Fruit fly (Drosophila melanogaster) ovary, adult (tissue): ENCODE measurements around the gene CG6415.

ENCODE experiments used
- CG17801 ChIP-seq: fragments of 200-800 bp; optimal IDR thresholded peaks from 2 replicates; lab custom pipeline; 2019; ENCODE audit warnings: missing biosample characterization, mild to moderate bottlenecking, missing genetic modification characterization, moderate library complexity; ENCODE audit not compliant: partially characterized antibody

Gene CG6415

DNA sequence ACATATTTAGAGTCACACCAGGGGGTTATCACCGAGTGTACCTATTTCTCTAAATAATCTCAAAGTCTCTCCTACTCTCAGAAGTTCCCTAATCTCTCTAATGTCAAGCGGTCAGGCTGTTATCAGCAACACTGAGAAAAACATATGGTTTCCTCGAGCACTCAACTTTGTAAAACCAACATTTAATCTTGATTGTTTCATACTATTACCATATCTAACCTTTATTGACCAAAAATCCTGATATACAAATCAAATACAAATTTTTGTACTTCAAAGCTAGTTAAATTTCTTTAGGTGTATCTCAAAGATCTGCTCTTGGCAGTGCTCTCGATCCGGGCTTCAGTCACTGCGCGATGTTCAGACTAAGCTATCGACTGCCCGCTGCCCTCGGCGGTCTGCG, at the start of gene CG6415:
TSS of gene CG6415 (plus strand) at position 341 of the 400 bp plus-strand sequence.
- TF ChIP-seq CG17801 = no peak

- no peak for TF ChIP-seq CG17801
Measured at dm6 chr2L:10654520-10654919, 48.9 kb upstream of the CG6415 start.

DNA sequence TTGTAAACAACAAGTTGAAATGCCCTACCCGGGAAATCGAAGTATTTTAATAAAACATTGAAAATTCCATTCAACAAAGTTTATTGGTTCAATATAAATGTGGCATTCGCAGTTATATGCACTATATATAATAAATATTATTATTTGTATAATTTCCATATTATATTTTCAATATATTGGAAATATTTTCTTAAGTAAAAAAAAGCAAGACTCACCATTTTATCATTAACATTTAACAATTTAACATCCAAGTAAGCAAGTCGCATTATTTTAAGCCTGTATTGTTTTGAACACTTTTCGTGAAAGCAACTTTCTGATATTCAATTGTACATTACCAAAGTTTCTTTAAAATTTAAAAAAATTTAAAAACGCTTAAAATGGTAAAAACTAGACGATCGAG, 45.4 kb upstream of the CG6415 start, which contains the start of gene CG45690:
TSS of gene CG45690 (plus strand) at position 301 of the 400 bp plus-strand sequence.
- no peak for TF ChIP-seq CG17801

DNA sequence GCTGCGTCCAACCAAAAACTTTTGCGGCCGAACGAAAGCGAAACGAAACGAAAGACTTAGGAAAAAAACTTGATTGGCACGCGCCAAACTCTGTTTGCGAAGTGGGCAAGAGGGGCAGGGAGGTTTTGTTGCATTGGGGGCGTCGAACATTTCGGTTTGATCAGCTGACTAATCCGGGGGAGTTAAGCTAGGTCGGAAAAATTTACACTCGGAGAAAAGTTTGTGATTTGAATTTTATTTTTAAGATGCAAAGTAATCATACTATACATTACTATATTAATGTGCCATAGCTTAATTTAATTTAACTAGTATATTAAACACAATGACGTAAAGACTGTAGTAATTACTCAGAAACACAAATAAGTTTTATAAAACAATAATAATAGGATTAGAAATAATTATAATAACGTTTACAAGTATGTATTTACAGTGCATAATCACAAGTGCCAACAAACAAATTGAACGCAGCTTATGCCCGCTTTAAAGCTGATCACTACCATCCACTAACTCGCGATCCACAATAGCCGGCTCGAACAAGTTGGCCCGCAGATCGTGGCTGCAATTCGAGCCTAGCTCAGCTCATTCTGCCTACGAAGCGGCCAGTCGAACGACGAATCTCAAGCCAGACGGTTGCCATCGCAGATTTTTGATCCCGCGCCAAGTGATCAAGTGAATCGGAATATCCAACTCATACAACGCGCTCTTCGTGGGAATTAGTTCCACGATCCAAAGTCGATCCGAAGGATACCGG, 41.8 kb upstream of the CG6415 start, which contains the start of gene CG31871:
TSS of gene CG31871 (plus strand) at position 592 of the 751 bp plus-strand sequence.
- no peak for TF ChIP-seq CG17801

- TF ChIP-seq CG17801 = no peak
Measured at dm6 chr2L:10665603-10666002, 37.8 kb upstream of the CG6415 start.

DNA sequence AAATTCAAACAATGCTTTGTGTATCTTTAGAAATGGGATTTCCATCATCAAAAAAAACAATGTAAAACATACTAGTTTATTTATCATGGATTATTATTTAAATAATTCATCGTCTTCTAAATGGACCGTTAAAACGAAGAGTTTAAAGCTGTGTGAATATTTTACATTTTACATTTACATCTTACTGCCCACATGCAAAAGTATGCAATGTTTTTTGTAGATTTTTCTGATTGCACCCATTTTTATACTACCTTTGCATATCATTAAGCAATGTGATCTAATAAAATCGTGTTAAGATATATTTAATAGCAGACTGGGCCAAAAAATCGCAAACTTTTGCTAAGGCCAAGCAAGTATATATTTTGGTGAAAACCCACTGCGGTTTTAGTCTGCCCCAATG, 31.9 kb upstream of the CG6415 start:
- no peak for TF ChIP-seq CG17801

dm6 chr2L:10672989-10673388, 30.4 kb upstream of the CG6415 start:
- TF ChIP-seq CG17801 = no peak

- no peak for TF ChIP-seq CG17801
Measured at dm6 chr2L:10676933-10677714, 26.3 kb upstream of the CG6415 start, which contains the start of gene CG17104. Gene CG17104 (plus strand): TSS chr2L:10677198.

DNA sequence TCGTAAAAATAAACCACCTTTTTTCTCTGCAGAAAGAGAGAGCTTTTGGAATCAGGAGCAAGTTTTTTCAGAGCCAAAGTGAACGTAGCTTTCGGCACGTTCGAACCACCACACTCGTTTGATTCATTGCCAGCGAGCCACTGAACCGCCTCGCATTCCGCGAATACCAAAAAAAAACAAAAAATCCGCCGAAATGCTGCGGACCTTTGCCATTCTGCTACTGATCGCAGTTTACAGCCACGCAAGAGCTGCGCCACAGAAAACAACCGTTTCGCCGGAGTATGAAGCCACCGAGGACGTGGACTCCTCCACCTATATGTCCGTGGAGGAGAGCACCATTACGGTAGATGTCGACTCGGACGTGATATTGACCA, 25.7 kb upstream of the CG6415 start:
- TF ChIP-seq CG17801 = no peak

- TF ChIP-seq CG17801 = no peak
Measured at dm6 chr2L:10679568-10679967, 23.9 kb upstream of the CG6415 start.

DNA sequence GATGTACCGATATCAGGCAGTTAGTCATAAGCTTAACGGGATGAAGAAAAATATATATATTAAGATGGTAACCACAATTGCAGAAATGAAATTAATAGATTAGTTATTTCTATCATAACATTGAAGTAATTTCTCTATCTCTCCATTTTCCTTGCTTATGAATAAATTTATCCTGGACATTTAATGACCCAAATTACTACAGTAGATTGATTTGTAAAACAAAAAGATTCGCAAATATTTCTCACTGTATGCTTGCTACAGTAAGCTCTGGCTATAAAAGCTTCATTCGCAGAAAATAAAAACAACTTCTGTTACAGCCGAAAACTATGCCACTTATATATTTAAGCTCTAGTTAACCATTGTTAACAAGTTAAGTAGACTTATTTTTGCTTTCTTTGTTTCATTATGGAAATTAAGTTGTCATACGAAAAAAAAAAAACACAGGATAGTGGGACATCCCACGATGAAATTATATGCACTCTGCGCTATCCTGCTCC, 22.8 kb upstream of the CG6415 start, which contains the start of gene CG17105:
TSS of gene CG17105 (plus strand) at position 447 of the 497 bp plus-strand sequence.
- TF ChIP-seq CG17801 = no peak

- no peak for TF ChIP-seq CG17801
Measured at dm6 chr2L:10681602-10682001, 21.8 kb upstream of the CG6415 start, which contains the start of gene CG17107. Gene CG17107 (plus strand): TSS chr2L:10681902.

dm6 chr2L:10682197-10682596, 21.2 kb upstream of the CG6415 start:
- TF ChIP-seq CG17801 = no peak

- TF ChIP-seq CG17801 = no peak
Measured at dm6 chr2L:10682912-10683311, 20.5 kb upstream of the CG6415 start.

dm6 chr2L:10684309-10684708, 19.1 kb upstream of the CG6415 start, which contains the start of gene CG7299:
Gene CG7299 (minus strand): TSS chr2L:10684409.
- no peak for TF ChIP-seq CG17801

DNA sequence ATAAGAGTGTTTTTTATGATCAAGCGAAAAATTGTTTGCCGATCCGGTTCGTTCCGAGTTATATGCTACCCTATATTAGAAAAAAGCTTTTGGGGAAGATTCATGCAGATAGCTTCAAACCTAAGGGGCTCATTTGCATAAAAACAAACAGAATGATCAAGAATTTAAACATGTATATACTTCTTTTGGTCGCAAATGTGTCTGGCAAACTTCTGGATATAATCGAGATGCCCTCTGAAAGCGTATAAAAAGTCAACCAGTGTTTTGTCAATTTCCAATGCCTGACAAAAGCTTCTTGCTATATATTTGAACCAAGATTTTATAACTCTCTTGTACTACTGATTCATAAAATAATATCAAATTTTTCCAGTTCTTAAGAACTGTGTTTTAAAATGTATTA, 17.8 kb upstream of the CG6415 start:
- no peak for TF ChIP-seq CG17801
